Worm (Caenorhabditis elegans) whole organism, midembryonic: ENCODE data around the gene pat-12.

Experiments
- T22C8.4 ChIP-seq: fragments of 200-800 bp; sonication (Bioruptor generic); IDR thresholded peaks from 2 replicates; pipeline ENCODE4 v1.3.6; 2022; ENCODE audit warnings: missing genetic modification characterization, missing compliant biosample characterization
- cog-1 ChIP-seq: sonication (generic microtip); optimal IDR thresholded peaks from 2 replicates; lab custom pipeline; 2016; ENCODE audit warnings: missing genetic modification characterization, missing compliant biosample characterization
- flt-1 ChIP-seq: fragments of 200-800 bp; sonication (Bioruptor generic); IDR thresholded peaks from 2 replicates; pipeline ENCODE4 v1.3.6; 2022; ENCODE audit warnings: missing genetic modification characterization, missing compliant biosample characterization
- klf-2 ChIP-seq: fragments of 200-800 bp; sonication (Bioruptor generic); conservative IDR thresholded peaks from 2 replicates; pipeline ENCODE4 v1.3.6; 2022; ENCODE audit warnings: missing genetic modification reagents, missing genetic modification characterization, missing compliant biosample characterization
- med-1 ChIP-seq: sonication (generic microtip); optimal IDR thresholded peaks from 2 replicates; lab custom pipeline; 2017; ENCODE audit warnings: missing genetic modification characterization, mild to moderate bottlenecking, missing compliant biosample characterization, antibody characterized with exemption, missing genetic modification reagents; ENCODE audit not compliant: insufficient read depth
- ref-1 ChIP-seq: fragments of 200-800 bp; sonication (Bioruptor generic); conservative IDR thresholded peaks from 2 replicates; pipeline ENCODE4 v1.3.6; 2022; ENCODE audit warnings: missing genetic modification reagents, missing genetic modification characterization, missing compliant biosample characterization
- ztf-29 ChIP-seq: fragments of 200-800 bp; sonication (Bioruptor generic); IDR thresholded peaks from 2 replicates; pipeline ENCODE4 v1.3.6; 2022; ENCODE audit warnings: missing genetic modification reagents, missing genetic modification characterization, missing compliant biosample characterization

ce11 chrIII:789604-790003 lies 37.4 kb upstream of the pat-12 start:
- TF ChIP-seq cog-1 (no peak), flt-1 (GFP tag; lab: Robert Waterston, UW) (no peak), klf-2 (no peak), med-1 (GFP tag; lab: Kevin White, UChicago) (no peak), ref-1 (GFP tag; lab: Robert Waterston, UW) (no peak), T22C8.4 (GFP tag; lab: Robert Waterston, UW) (no peak), ztf-29 (no peak)
